Fruit fly (Drosophila melanogaster) Kc167 (cell line): ENCODE results near the gene Sec20.

Experiments used
- Myc ChIP-seq: fragments of >200 bp; optimal IDR thresholded peaks from 2 replicates; lab custom pipeline; 2017; ENCODE audit warnings: missing external identifiers
- Sin3A ChIP-seq: fragments of >200 bp; optimal IDR thresholded peaks from 2 replicates; lab custom pipeline; 2018; ENCODE audit warnings: missing external identifiers
- h ChIP-seq: fragments of >200 bp; optimal IDR thresholded peaks from 3 replicates; lab custom pipeline; 2018; ENCODE audit warnings: missing external identifiers
- insv ChIP-seq: fragments of >200 bp; optimal IDR thresholded peaks from 3 replicates; lab custom pipeline; 2018; ENCODE audit warnings: missing external identifiers
- psq ChIP-seq: fragments of >200 bp; optimal IDR thresholded peaks from 2 replicates; lab custom pipeline; 2017; ENCODE audit warnings: missing external identifiers

- TF ChIP-seq insv (lab: Kevin White, UChicago) = no peak
- TF ChIP-seq Sin3A (lab: Kevin White, UChicago) = no peak
- no peak for TF ChIP-seq psq
- TF ChIP-seq h (lab: Kevin White, UChicago) = no peak
- no peak for TF ChIP-seq Myc
Observed at dm6 chr3R:5843516-5843915, 19.2 kb upstream of the Sec20 start.
